Worm (Caenorhabditis elegans): Measurements from ENCODE around the gene sre-7.
"Not testable (repeated sequence)": the region's sequence is repeated elsewhere in the genome, so short reads cannot be mapped to it uniquely, and the experiment has no call there.

sre-7 gene

DNA sequence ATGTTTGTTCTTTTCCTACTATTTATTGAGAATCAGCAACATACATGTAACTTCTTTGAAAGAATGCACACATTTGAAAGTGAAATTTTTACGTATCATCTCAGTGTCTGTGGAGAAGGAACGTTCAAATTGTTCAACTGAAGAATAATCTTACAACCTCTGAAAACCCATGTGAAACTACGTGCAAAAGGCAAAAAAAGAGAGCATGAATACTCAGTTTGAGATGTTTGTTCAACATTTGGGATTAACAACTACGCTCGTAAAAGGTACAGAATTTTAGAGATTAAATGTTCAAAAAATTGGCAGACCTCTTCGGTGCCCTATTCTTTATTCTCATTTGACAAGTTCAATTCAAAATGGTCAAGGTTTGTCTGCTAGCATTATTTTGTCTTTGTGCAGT is 8.0 kb downstream of the sre-7 start, which contains the start of gene K02E11.5:
Gene K02E11.5 (plus strand): TSS at position 301 of the 400 bp plus-strand sequence.
- no peak for TF ChIP-seq unc-62 (GFP tag; optimal IDR thresholded peaks at IDR 0.05)

DNA sequence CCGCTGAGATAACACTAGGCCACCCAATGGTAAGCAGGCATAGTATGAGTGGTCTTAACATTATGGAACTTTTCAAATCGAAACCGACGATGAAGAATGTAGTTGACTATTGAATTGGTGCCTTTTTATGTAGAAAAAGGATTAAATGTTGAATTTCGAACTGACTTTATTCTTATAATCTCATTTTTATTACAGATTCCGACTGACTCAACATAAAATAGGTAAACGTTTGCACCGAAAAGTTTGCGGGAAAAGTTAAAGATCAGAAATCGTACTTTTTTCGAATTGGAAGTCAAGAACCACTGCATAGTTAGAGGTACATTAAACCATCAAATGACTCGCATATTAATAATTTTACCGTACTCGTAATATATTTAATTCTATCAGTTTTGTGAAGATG is 10.2 kb downstream of the sre-7 start, which contains the start of gene K02E11.7:
Gene K02E11.7 (minus strand): TSS at position 101 of the 400 bp plus-strand sequence.
- TF ChIP-seq unc-62 (GFP tag; optimal IDR thresholded peaks at IDR 0.05): no peak

DNA sequence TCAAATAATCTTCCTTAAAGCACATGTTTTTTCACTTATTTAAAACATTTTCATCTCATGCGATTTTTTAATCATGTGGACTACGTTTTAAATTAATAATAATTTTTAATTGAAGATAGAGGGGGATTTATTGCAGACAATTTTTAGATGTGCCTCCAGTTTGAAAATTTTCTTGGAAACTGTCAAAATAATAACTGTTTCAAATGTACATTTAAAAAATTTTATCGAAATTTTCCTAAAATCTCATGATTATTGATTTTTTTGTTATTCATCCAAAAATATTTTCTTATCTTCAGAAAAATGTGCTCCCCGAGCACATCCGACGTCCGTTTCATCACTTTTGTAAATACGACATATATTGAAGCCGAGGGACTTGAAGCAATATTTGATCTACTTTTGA is 12.8 kb downstream of the sre-7 start, which contains the start of gene sre-8:
Gene sre-8 (plus strand): TSS at position 301 of the 400 bp plus-strand sequence.
- TF ChIP-seq unc-62 (GFP tag; optimal IDR thresholded peaks at IDR 0.05): no peak

DNA sequence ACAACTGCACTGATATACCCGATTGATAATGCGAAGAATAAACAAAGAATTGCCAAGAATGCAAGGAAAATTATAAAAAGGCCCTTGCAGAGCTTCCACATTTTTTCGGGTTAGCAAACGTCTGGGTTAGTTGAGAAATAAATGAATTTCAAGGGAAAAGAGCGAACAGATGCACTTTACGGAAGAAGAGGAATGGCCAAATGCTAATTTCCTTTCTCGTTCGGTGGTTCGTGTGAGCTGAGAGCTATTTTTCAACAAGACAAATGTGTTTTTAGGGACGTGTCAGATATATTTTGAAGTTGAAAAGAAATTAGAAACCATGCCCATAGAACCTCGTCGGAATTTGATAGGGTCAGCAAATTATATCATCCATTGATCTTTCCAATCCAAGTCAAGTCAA is 16.8 kb downstream of the sre-7 start, which contains the start of gene F40G12.2:
Gene F40G12.2 (minus strand): TSS at position 101 of the 400 bp plus-strand sequence.
- TF ChIP-seq unc-62 (GFP tag; optimal IDR thresholded peaks at IDR 0.05): no peak

DNA sequence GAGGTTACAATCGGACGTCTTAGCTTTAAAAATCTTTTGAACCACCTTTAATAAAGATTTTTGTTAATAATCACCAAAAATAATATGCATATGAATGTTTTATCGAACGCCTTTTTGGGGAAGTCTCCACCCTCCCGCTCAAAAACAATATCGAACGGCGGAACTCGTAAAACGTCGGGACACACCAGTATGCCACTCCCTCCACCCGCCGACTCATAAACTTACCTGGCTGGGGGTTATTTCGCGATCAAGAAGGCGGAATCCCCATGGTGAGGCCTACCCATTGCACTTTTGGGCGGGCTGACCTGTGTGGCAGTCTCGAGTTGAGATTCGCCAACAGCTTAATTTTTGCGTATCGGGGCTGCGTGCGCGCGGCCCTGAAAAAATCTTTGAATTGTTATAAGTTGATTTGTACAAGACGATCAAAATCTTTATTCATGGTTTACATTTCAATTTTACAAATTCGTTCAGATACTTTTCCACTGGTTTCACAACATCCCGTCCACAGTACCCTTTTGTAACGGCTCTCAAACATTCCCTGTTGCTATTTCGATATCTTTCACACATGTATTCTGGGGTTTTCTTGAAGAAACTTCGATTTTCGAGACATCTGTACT is 23.4 kb downstream of the sre-7 start:
- no peak for TF ChIP-seq unc-62 (GFP tag; optimal IDR thresholded peaks at IDR 0.05)

DNA sequence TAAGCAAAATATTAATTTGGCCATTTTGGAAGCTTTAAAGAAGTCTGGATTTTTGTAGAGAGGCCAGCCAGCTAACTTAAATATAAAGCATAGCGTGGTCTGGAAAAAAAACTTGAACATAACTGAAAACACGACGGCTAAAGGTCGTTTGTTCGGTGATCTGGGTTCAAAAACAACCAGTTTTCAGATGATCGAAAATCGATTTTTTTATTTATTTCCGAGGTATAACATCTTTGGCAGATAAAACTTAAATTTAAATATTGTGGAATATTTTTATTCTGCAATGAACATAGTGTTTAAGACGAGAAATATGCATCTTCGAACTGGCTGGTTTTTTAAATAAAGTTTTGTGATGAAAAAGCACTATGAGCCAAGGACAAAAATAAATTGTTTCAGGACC is 24.6 kb downstream of the sre-7 start, which contains the start of gene F40G12.4:
Gene F40G12.4 (minus strand): TSS at position 101 of the 400 bp plus-strand sequence.
- TF ChIP-seq unc-62 (GFP tag; optimal IDR thresholded peaks at IDR 0.05): no peak

DNA sequence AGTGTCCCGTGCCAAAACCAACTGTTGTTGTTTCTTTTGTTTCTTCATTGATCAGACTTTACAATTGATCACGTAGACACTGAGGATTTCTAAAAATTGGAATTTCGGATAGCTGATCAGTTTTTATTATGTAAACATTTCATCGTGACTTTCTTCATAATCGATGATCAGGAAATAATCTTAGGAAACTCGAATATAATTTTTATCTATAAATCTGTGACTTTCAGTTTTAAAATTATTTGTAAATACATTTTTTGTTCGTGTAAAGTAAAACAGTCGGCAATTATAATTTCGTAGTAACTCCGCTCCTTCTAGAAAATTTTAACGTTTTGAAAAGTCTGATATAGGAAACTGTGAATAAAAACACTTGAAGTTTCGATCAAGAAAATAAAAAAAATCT is 26.7 kb downstream of the sre-7 start, which contains the start of gene F40G12.5:
Gene F40G12.5 (minus strand): TSS at position 101 of the 400 bp plus-strand sequence.
- TF ChIP-seq unc-62 (GFP tag; optimal IDR thresholded peaks at IDR 0.05): no peak

DNA sequence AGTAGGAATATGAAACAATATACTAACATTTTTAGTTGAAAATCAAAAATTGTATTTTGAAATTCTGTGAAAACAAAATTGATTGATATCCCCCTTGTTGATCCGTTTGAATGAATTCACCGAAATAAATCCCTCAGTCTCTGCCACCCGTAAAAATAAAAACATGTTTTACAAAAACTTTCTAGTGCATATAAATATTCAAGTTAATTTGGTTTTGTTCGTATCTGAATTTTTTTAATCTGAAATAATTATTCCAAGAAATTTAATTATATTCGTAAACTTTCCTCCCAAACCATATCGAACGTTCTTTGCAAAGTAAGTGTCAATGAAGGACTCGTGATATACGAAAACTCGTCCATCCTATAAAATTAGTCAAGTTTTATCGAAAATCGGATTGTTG is 29.0 kb downstream of the sre-7 start, which contains the start of gene F40G12.6:
Gene F40G12.6 (minus strand): TSS at position 101 of the 400 bp plus-strand sequence.
- no peak for TF ChIP-seq unc-62 (GFP tag; optimal IDR thresholded peaks at IDR 0.05)

DNA sequence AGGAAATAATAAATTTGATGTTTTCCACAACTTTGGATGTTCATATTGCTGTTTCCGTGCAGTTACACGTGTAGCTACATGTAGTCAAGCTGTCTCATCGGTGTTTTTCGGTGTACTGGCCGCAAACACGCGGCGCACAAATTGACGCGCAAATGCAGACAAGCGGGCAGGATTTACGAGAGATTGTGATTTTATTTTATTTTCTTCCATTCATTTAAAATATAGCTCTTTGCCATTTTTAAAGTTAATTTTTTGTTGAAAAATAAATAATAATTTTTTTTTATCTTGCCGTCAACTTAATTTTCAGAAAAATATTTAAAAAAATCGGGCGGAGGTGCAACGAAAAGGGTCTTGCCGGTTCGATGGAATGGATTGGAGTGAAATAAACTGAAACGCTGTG is 30.3 kb downstream of the sre-7 start, which contains the start of gene F40G12.7:
Gene F40G12.7 (plus strand): TSS at position 301 of the 400 bp plus-strand sequence.
- TF ChIP-seq unc-62 (GFP tag; optimal IDR thresholded peaks at IDR 0.05): not testable (repeated sequence)

DNA sequence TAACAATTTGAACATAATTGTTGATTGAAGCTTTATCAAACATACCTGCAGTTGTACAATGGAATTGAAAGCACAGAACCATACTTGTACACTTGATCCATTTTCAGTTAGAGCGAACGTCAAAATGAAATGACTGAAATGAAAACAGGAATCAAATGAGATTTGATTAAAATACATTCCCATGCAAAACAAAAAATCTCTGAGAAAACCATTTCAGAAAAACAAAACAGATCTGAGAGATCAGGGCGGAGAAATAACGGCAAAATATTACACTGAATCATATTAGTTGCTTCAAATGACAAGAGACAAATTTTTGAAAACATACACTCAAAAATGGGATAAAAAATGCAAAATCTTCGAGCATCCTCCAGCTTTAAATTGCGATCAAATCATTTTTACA is 35.8 kb downstream of the sre-7 start, which contains the start of gene srt-33:
Gene srt-33 (minus strand): TSS at position 101 of the 400 bp plus-strand sequence.
- TF ChIP-seq unc-62 (GFP tag; optimal IDR thresholded peaks at IDR 0.05): no peak

DNA sequence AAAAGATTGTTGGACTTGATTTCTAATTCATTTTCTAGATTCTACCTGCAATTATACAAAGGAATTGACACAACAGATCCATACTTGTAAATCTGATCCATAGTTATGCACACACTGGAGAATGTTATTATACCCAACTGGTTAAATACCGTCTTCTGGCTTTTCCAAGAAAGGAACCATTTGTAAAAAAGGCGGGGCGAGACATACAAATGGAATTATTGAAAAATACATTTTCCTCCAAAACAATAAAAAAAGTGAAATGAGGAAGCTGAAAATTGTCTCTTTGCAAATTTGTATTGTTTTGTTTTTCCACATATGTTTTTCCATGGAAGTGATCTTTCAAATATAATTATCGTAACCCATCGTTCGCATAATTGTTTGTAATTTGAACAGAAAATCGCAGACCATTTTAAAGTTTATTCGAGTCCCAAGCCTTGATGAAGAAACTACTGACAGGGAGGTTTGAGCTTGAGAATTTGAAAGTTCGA is 38.3 kb downstream of the sre-7 start, which contains the start of the genes srt-74 and F40G12.9:
Gene srt-74 (minus strand): TSS at position 101 of the 488 bp plus-strand sequence.
Gene F40G12.9 (plus strand): TSS at position 438 of the 488 bp plus-strand sequence.
- TF ChIP-seq unc-62 (GFP tag; optimal IDR thresholded peaks at IDR 0.05): no peak

DNA sequence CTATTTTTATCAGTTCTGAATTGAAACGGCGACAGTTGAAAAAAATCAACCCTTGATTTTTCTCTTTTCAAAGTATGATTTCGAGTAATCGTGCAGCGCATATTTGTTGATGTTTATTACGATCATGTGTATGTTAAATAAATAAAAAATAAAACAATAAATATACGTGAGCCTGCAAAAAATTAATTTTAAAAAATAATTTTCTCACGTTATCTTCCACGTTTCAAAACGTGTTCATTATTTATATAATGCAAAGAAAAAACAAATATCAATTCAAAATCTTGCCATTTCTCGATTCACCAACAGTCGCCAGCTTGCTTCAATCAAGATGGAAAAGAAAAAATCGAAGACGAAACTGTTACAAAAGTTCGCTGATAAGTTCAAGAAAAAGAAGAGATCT is 39.2 kb downstream of the sre-7 start, which contains the start of gene F40G12.10:
Gene F40G12.10 (plus strand): TSS at position 301 of the 400 bp plus-strand sequence.
- TF ChIP-seq unc-62 (GFP tag; optimal IDR thresholded peaks at IDR 0.05): no peak

DNA sequence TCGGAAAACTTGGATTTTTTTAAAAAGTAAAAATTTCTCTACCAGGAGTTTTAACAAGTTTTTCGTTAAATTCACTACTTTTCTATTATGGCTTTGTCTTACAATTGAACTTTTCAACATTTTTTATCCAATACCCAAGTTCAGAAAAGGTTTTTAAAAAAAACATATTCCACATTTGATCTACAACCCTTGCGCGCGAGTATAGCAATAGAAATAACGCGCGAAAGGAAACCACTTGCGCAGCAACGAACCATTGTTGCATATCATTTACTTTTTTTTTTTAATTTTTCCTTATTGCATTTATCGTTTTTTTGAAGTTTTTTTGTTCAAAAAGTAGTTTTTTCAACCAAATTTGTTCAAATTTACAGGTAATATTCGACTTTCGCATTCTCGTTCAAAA is 41.8 kb downstream of the sre-7 start, which contains the start of gene F40G12.11:
Gene F40G12.11 (plus strand): TSS at position 369 of the 400 bp plus-strand sequence.
- no peak for TF ChIP-seq unc-62 (GFP tag; optimal IDR thresholded peaks at IDR 0.05)

DNA sequence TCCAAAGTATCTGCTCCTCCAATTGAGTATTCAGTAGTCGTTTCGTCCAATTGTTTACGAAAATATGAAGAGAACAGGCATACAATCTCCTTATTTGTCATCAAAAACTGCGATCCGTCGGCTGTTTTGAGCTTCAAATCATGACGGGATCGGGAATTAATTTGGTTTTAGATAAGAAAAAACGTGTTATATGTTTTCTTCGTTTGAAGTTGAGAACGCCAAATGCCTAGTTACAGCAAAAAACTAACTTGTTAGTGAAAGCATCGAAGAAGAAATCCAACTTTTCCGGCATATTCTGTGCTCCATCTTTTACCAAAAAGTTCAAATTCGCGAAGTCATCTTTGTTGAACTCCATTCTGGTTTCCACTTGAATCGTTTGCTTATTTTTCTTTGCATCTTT is 45.4 kb downstream of the sre-7 start, which contains the start of gene F14D7.1:
Gene F14D7.1 (minus strand): TSS at position 101 of the 400 bp plus-strand sequence.
- TF ChIP-seq unc-62 (GFP tag; optimal IDR thresholded peaks at IDR 0.05): no peak

DNA sequence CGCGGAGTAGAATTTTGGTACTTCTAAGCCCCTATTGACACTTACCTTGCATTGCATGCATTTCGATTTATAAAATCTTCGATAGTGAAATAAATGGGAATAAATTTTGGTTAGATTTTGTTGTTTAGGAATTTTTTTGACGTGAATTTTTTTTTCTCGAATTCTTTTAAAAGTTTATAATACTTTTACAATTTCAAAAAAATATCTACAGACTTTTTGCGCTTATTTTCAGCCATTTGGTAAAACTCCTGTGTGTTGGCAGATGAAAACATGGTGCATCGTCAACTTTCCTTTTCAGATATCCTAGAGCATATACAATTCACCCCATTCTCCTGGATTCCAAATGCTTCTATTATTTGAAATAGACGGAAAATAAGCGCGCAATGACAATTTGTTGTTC is 46.6 kb downstream of the sre-7 start, which contains the start of gene F14D7.18:
Gene F14D7.18 (minus strand): TSS at position 101 of the 400 bp plus-strand sequence.
- no peak for TF ChIP-seq unc-62 (GFP tag; optimal IDR thresholded peaks at IDR 0.05)

DNA sequence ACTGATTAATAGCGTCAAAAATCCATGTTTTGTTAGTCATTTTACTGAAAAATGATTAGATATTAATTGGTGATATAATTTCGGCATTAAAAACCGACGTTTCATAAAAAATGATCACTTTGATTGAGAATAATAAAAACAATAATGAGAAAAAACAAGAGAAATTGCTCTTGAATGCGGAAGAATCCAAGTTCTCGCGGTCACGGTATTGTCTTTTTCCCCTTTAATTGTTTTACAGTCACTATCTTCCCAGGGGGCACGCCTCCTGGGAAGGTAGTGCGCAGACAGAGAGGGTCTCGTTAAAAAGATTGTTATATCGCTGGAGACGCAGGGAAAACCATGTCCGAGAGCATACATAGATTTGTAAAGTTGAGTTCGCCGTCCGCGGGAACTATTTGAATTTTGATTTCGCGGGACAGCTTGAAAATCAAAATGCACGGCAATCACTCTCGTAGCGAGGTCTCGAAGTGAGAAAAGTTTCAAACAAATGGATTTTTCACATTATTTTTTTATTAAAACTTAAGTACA is 49.7 kb downstream of the sre-7 start, which contains the start of gene F14D7.2:
Gene F14D7.2 (minus strand): TSS at position 51 of the 528 bp plus-strand sequence.
- no peak for TF ChIP-seq unc-62 (GFP tag; optimal IDR thresholded peaks at IDR 0.05)

All from whole organism, dauer.